Worm (Caenorhabditis elegans): ENCODE measurements around the gene nhr-221.

The nhr-221 gene

ce11 chrV:3509878-3510277 lies 25.3 kb downstream of the nhr-221 start, which contains the start of gene str-228:
str-228 (plus strand) TSS chrV:3510178.
- TF ChIP-seq lin-35 (GFP tag; optimal IDR thresholded peaks at IDR 0.05) (no peak), attf-5 (GFP tag; optimal IDR thresholded peaks at IDR 0.05) (no peak), nhr-80 (tag; optimal IDR thresholded peaks at IDR 0.05) (no peak)

- no peak for TF ChIP-seq ztf-3 (GFP tag; optimal IDR thresholded peaks at IDR 0.05)
- no peak for TF ChIP-seq sea-2 (GFP tag; IDR thresholded peaks at IDR 0.05)
- TF ChIP-seq ceh-27 (GFP tag; optimal IDR thresholded peaks at IDR 0.05), result no peak
- TF ChIP-seq let-607 (tag; optimal IDR thresholded peaks at IDR 0.05), result no peak
- TF ChIP-seq B0261.1 (tag; optimal IDR thresholded peaks at IDR 0.05), result no peak
- TF ChIP-seq D2030.7 (GFP tag; IDR thresholded peaks at IDR 0.05), result no peak
- TF ChIP-seq ceh-40 (GFP tag; IDR thresholded peaks at IDR 0.05), result no peak
- TF ChIP-seq ama-1 (optimal IDR thresholded peaks at IDR 0.05), result no peak
- no peak for TF ChIP-seq ama-1 (GFP tag; optimal IDR thresholded peaks at IDR 0.05)
- no peak for TF ChIP-seq F39B2.1 (GFP tag; IDR thresholded peaks at IDR 0.05)
- TF ChIP-seq tbx-9 (tag; optimal IDR thresholded peaks at IDR 0.05; ENCODE audit: borderline replicate concordance), result no peak
- no peak for TF ChIP-seq ztf-6 (GFP tag; IDR thresholded peaks at IDR 0.05)
- no peak for TF ChIP-seq F33H1.4 (GFP tag; IDR thresholded peaks at IDR 0.05)
- TF ChIP-seq hsf-1 (GFP tag; IDR thresholded peaks at IDR 0.05), result no peak
- TF ChIP-seq mes-4 (tag; optimal IDR thresholded peaks at IDR 0.05), result no peak
- no peak for TF ChIP-seq nhr-80 (tag; optimal IDR thresholded peaks at IDR 0.05)
Measured at ce11 chrV:3507691-3508090, 27.5 kb downstream of the nhr-221 start, which contains the start of gene str-225. str-225 (plus strand) TSS chrV:3507822.

ce11 chrV:3506252-3506651 lies 28.9 kb downstream of the nhr-221 start, which contains the start of gene ugt-64:
ugt-64 (minus strand) TSS chrV:3506352.
- peak; percentile 24 for TF ChIP-seq lsl-1 (GFP tag; optimal IDR thresholded peaks at IDR 0.05)

- TF ChIP-seq pha-4 (tag; optimal IDR thresholded peaks at IDR 0.05), result peak; percentile 48
- TF ChIP-seq sptf-2 (GFP tag; optimal IDR thresholded peaks at IDR 0.05), result no peak
- TF ChIP-seq C17E4.6 (GFP tag; IDR thresholded peaks at IDR 0.05), result no peak
- TF ChIP-seq lin-40 (tag; optimal IDR thresholded peaks at IDR 0.05), result no peak
- TF ChIP-seq snpc-1.3 (tag; optimal IDR thresholded peaks at IDR 0.05; ENCODE audit: insufficient read depth), result no peak
- TF ChIP-seq dox-1 (GFP tag; IDR thresholded peaks at IDR 0.05), result no peak
- TF ChIP-seq Y53G8AR.9 (GFP tag; conservative IDR thresholded peaks at IDR 0.05), result no peak
- TF ChIP-seq hmg-20 (GFP tag; IDR thresholded peaks at IDR 0.05), result no peak
- TF ChIP-seq lag-1 (GFP tag; IDR thresholded peaks at IDR 0.05), result no peak
- peak; percentile 79 for TF ChIP-seq nhr-80 (tag; optimal IDR thresholded peaks at IDR 0.05)
- no peak for TF ChIP-seq Y53F4B.3 (GFP tag; IDR thresholded peaks at IDR 0.05)
- no peak for TF ChIP-seq F57A8.1 (GFP tag; optimal IDR thresholded peaks at IDR 0.05)
- TF ChIP-seq B0019.2 (GFP tag; conservative IDR thresholded peaks at IDR 0.05), result no peak
- TF ChIP-seq lsy-27 (tag; optimal IDR thresholded peaks at IDR 0.05; ENCODE audit: borderline replicate concordance, insufficient read depth), result no peak
- no peak for TF ChIP-seq B0261.1 (tag; optimal IDR thresholded peaks at IDR 0.05)
- TF ChIP-seq somi-1 (GFP tag; optimal IDR thresholded peaks at IDR 0.05), result no peak
- peak; percentile 21 for TF ChIP-seq tbp1 (GFP tag; optimal IDR thresholded peaks at IDR 0.05)
- TF ChIP-seq ztf-22 (GFP tag; optimal IDR thresholded peaks at IDR 0.05), result no peak
- no peak for TF ChIP-seq hlh-12 (tag; optimal IDR thresholded peaks at IDR 0.05)
- no peak for TF ChIP-seq fkh-3 (tag; optimal IDR thresholded peaks at IDR 0.05)
- TF ChIP-seq atf-7 (tag; optimal IDR thresholded peaks at IDR 0.05), result peak; percentile 26
- no peak for TF ChIP-seq F57C9.4 (tag; optimal IDR thresholded peaks at IDR 0.05)
- TF ChIP-seq aptf-3 (GFP tag; IDR thresholded peaks at IDR 0.05), result no peak
- TF ChIP-seq mel-28 (tag; optimal IDR thresholded peaks at IDR 0.05; ENCODE audit: borderline replicate concordance), result no peak
- TF ChIP-seq ceh-40 (GFP tag; IDR thresholded peaks at IDR 0.05), result no peak
- peak; percentile 62 for TF ChIP-seq unc-62 (GFP tag; optimal IDR thresholded peaks at IDR 0.05)
- no peak for TF ChIP-seq repo-1 (tag; optimal IDR thresholded peaks at IDR 0.05)
- no peak for TF ChIP-seq Y95B8A.8 (GFP tag; IDR thresholded peaks at IDR 0.05)
- no peak for TF ChIP-seq xnd-1 (tag; optimal IDR thresholded peaks at IDR 0.05)
Measured at ce11 chrV:3505745-3506144, 29.4 kb downstream of the nhr-221 start.

Data from whole organism, young adult.